Fruit fly (Drosophila melanogaster) whole organism, embryonic: Measurements from ENCODE around the gene CG3513.
A peak's percentile ranks its signal among the peaks of the same experiment; 100 is the strongest.

ENCODE experiments used
- CG10321 ChIP-seq: fragments of 200-800 bp; sonication (Bioruptor generic); IDR thresholded peaks from 2 replicates; pipeline ENCODE4 v1.3.6; 2022; ENCODE audit warnings: missing biosample characterization, missing genetic modification characterization
- CG10431 ChIP-seq: fragments of 200-800 bp; sonication (Bioruptor generic); optimal IDR thresholded peaks from 3 replicates; lab custom pipeline; 2018; ENCODE audit warnings: missing biosample characterization, mild to moderate bottlenecking, missing genetic modification characterization
- CG10543 ChIP-seq: fragments of 200-800 bp; sonication (Bioruptor generic); optimal IDR thresholded peaks from 3 replicates; lab custom pipeline; 2017; ENCODE audit warnings: missing biosample characterization, mild to moderate bottlenecking, missing genetic modification characterization, moderate library complexity
- CG11093 ChIP-seq: fragments of 200-800 bp; sonication (Bioruptor generic); IDR thresholded peaks from 3 replicates; pipeline ENCODE4 v1.3.6; 2022; ENCODE audit warnings: missing biosample characterization, missing genetic modification characterization
- CG1233 ChIP-seq: fragments of 200-800 bp; sonication (Bioruptor generic); optimal IDR thresholded peaks from 4 replicates; lab custom pipeline; 2018; ENCODE audit warnings: missing biosample characterization, mild to moderate bottlenecking, missing genetic modification characterization
- CG14014 ChIP-seq: fragments of 200-800 bp; sonication (Bioruptor generic); IDR thresholded peaks from 2 replicates; pipeline ENCODE4 v1.3.6; 2022; ENCODE audit warnings: missing biosample characterization, missing genetic modification characterization
- CG15479 ChIP-seq: fragments of 200-800 bp; sonication (Bioruptor generic); optimal IDR thresholded peaks from 3 replicates; lab custom pipeline; 2019; ENCODE audit warnings: missing biosample characterization, mild to moderate bottlenecking, missing genetic modification characterization, moderate library complexity
- CG15514 ChIP-seq: fragments of 200-800 bp; sonication (Bioruptor generic); optimal IDR thresholded peaks from 3 replicates; lab custom pipeline; 2017; ENCODE audit warnings: missing biosample characterization, missing genetic modification characterization, mild to moderate bottlenecking, moderate library complexity, missing genetic modification reagents
- CG16815 ChIP-seq: fragments of 200-800 bp; sonication (Bioruptor generic); optimal IDR thresholded peaks from 3 replicates; lab custom pipeline; 2017; ENCODE audit warnings: missing biosample characterization, mild to moderate bottlenecking, missing genetic modification characterization
- CG17359 ChIP-seq: fragments of 200-800 bp; sonication (Bioruptor generic); optimal IDR thresholded peaks from 3 replicates; lab custom pipeline; 2018; ENCODE audit warnings: missing biosample characterization, mild to moderate bottlenecking, missing genetic modification characterization, moderate library complexity
- CG1832 ChIP-seq: fragments of 200-800 bp; sonication (Bioruptor generic); optimal IDR thresholded peaks from 2 replicates; lab custom pipeline; 2017; ENCODE audit warnings: missing biosample characterization, mild to moderate bottlenecking, missing genetic modification characterization, inconsistent platforms
- CG2199 ChIP-seq: fragments of 200-800 bp; sonication (Bioruptor generic); IDR thresholded peaks from 3 replicates; pipeline ENCODE4 v1.3.6; 2022; ENCODE audit warnings: missing biosample characterization, missing genetic modification characterization
- CG2678 ChIP-seq: fragments of 200-800 bp; sonication (Bioruptor generic); optimal IDR thresholded peaks from 3 replicates; lab custom pipeline; 2019; ENCODE audit warnings: missing biosample characterization, mild to moderate bottlenecking, missing genetic modification characterization, moderate library complexity
- CG5953 ChIP-seq: fragments of 200-800 bp; sonication (Bioruptor generic); IDR thresholded peaks from 2 replicates; pipeline ENCODE4 v1.3.6; 2022; ENCODE audit warnings: missing biosample characterization, missing genetic modification characterization
- CG6791 ChIP-seq: fragments of 200-800 bp; sonication (Bioruptor generic); IDR thresholded peaks from 3 replicates; pipeline ENCODE4 v1.3.6; 2022; ENCODE audit warnings: missing biosample characterization, missing genetic modification characterization; ENCODE audit not compliant: partially characterized antibody
- CG8359 ChIP-seq: fragments of 200-800 bp; sonication (Bioruptor generic); optimal IDR thresholded peaks from 2 replicates; lab custom pipeline; 2017; ENCODE audit warnings: missing biosample characterization, mild to moderate bottlenecking, missing genetic modification characterization, borderline replicate concordance
- CTCF ChIP-seq: fragments of 200-800 bp; sonication (Bioruptor generic); optimal IDR thresholded peaks from 2 replicates; lab custom pipeline; 2017; ENCODE audit warnings: missing biosample characterization, mild to moderate bottlenecking, missing genetic modification characterization, moderate library complexity
- Dip2 ChIP-seq: fragments of 200-800 bp; sonication (Bioruptor generic); IDR thresholded peaks from 2 replicates; pipeline ENCODE4 v1.3.6; 2022; ENCODE audit warnings: missing biosample characterization, missing genetic modification characterization
- Dll ChIP-seq: fragments of 200-800 bp; sonication (Bioruptor generic); IDR thresholded peaks from 4 replicates; pipeline ENCODE4 v1.3.6; 2022; ENCODE audit warnings: missing biosample characterization, missing genetic modification characterization; ENCODE audit not compliant: partially characterized antibody
- GATAe ChIP-seq: fragments of 200-800 bp; sonication (Bioruptor generic); conservative IDR thresholded peaks from 2 replicates; pipeline ENCODE4 v1.3.6; 2022; ENCODE audit warnings: missing biosample characterization, missing genetic modification characterization
- Hsf ChIP-seq: fragments of 200-800 bp; sonication (Bioruptor generic); optimal IDR thresholded peaks from 3 replicates; lab custom pipeline; 2016; ENCODE audit warnings: missing biosample characterization, missing genetic modification characterization
- Mad ChIP-seq: fragments of 200-800 bp; sonication (Bioruptor generic); optimal IDR thresholded peaks from 2 replicates; lab custom pipeline; 2016; ENCODE audit warnings: missing biosample characterization, missing genetic modification characterization
- Myb ChIP-seq: fragments of 200-800 bp; sonication (Bioruptor generic); optimal IDR thresholded peaks from 2 replicates; lab custom pipeline; 2016; ENCODE audit warnings: missing biosample characterization, missing genetic modification characterization
- Nf-YC ChIP-seq: fragments of 200-800 bp; optimal IDR thresholded peaks from 3 replicates; lab custom pipeline; 2019; ENCODE audit warnings: missing biosample characterization, mild to moderate bottlenecking, missing genetic modification characterization, moderate library complexity
- Pdp1 ChIP-seq, 2 experiments: fragments of 200-800 bp; sonication (Bioruptor generic); optimal IDR thresholded peaks; 3 replicates each; lab custom pipeline; 2016; ENCODE audit warnings: missing biosample characterization in 2 of 2, missing genetic modification characterization in 2 of 2, mild to moderate bottlenecking in 1 of 2, moderate library complexity in 1 of 2
- Usf ChIP-seq: fragments of 200-800 bp; sonication (Bioruptor generic); optimal IDR thresholded peaks from 2 replicates; lab custom pipeline; 2017; ENCODE audit warnings: missing genotype, missing biosample characterization, missing genetic modification characterization
- Xbp1 ChIP-seq: fragments of 200-800 bp; sonication (Bioruptor generic); optimal IDR thresholded peaks from 3 replicates; lab custom pipeline; 2016; ENCODE audit warnings: missing biosample characterization, mild to moderate bottlenecking, missing genetic modification characterization
- ara ChIP-seq: fragments of 200-800 bp; sonication (Bioruptor generic); IDR thresholded peaks from 2 replicates; pipeline ENCODE4 v1.3.6; 2022; ENCODE audit warnings: missing biosample characterization, missing genetic modification characterization
- ash1 ChIP-seq: fragments of 200-800 bp; sonication (Bioruptor generic); optimal IDR thresholded peaks from 2 replicates; lab custom pipeline; 2018; ENCODE audit warnings: missing biosample characterization, mild to moderate bottlenecking, missing genetic modification characterization
- chinmo ChIP-seq: fragments of 200-800 bp; sonication (Bioruptor generic); IDR thresholded peaks from 4 replicates; pipeline ENCODE4 v1.3.6; 2022; ENCODE audit warnings: missing biosample characterization, missing genetic modification characterization; ENCODE audit not compliant: partially characterized antibody
- crol ChIP-seq: fragments of 200-800 bp; sonication (Bioruptor generic); IDR thresholded peaks from 2 replicates; pipeline ENCODE4 v1.3.6; 2022; ENCODE audit warnings: missing biosample characterization, missing genetic modification characterization
- cwo ChIP-seq: fragments of 200-800 bp; sonication (Bioruptor generic); optimal IDR thresholded peaks from 3 replicates; lab custom pipeline; 2017; ENCODE audit warnings: missing biosample characterization, missing genetic modification characterization, mild to moderate bottlenecking, moderate library complexity, missing genetic modification reagents
- fd102C ChIP-seq: fragments of 200-800 bp; sonication (Bioruptor generic); optimal IDR thresholded peaks from 2 replicates; lab custom pipeline; 2018; ENCODE audit warnings: missing biosample characterization, mild to moderate bottlenecking, missing genetic modification characterization, moderate library complexity
- fd96Cb ChIP-seq: fragments of 200-800 bp; sonication (Bioruptor generic); optimal IDR thresholded peaks from 2 replicates; lab custom pipeline; 2018; ENCODE audit warnings: missing biosample characterization, mild to moderate bottlenecking, missing genetic modification characterization, moderate library complexity
- grn ChIP-seq: fragments of 200-800 bp; sonication (Bioruptor generic); optimal IDR thresholded peaks from 3 replicates; lab custom pipeline; 2017; ENCODE audit warnings: missing biosample characterization, missing genetic modification characterization
- inv ChIP-seq: fragments of 200-800 bp; sonication (Bioruptor generic); IDR thresholded peaks from 2 replicates; pipeline ENCODE4 v1.3.6; 2022; ENCODE audit warnings: missing biosample characterization, missing genetic modification characterization; ENCODE audit not compliant: partially characterized antibody
- kni ChIP-seq: fragments of 200-800 bp; sonication (Bioruptor generic); optimal IDR thresholded peaks from 3 replicates; lab custom pipeline; 2017; ENCODE audit warnings: mild to moderate bottlenecking, missing biosample characterization, missing genetic modification reagents, missing genetic modification characterization
- lov ChIP-seq, 2 experiments: fragments of 200-800 bp in 1 of 2; fragments of >200 bp in 1 of 2; sonication (Bioruptor generic) in 1 of 2; IDR thresholded peaks in 1 of 2; optimal IDR thresholded peaks in 1 of 2; 2 replicates in 1 of 2; 3 replicates in 1 of 2; pipeline versions ENCODE4 v1.3.6 to Lab custom; 2017 to 2022; ENCODE audit warnings: missing biosample characterization in 1 of 2, missing genetic modification characterization in 1 of 2
- nmo ChIP-seq: fragments of 200-800 bp; sonication (Bioruptor generic); optimal IDR thresholded peaks from 2 replicates; lab custom pipeline; 2018; ENCODE audit warnings: missing biosample characterization, mild to moderate bottlenecking, missing genetic modification characterization, moderate library complexity
- nom ChIP-seq: fragments of 200-800 bp; sonication (Bioruptor generic); optimal IDR thresholded peaks from 2 replicates; lab custom pipeline; 2017; ENCODE audit warnings: missing biosample characterization, missing genetic modification characterization, mild to moderate bottlenecking, moderate library complexity, missing genetic modification reagents
- scrt ChIP-seq: fragments of 200-800 bp; sonication (Bioruptor generic); optimal IDR thresholded peaks from 2 replicates; lab custom pipeline; 2018; ENCODE audit warnings: missing biosample characterization, mild to moderate bottlenecking, missing genetic modification characterization, moderate library complexity
- sim ChIP-seq: fragments of 200-800 bp; sonication (Bioruptor generic); IDR thresholded peaks from 2 replicates; pipeline ENCODE4 v1.3.6; 2022; ENCODE audit warnings: missing biosample characterization, missing genetic modification characterization
- tgo ChIP-seq: fragments of 200-800 bp; sonication (Bioruptor generic); IDR thresholded peaks from 3 replicates; pipeline ENCODE4 v1.3.6; 2022; ENCODE audit warnings: missing biosample characterization, missing genetic modification characterization

Gene CG3513

dm6 chr2L:3670481-3670880 is 22.5 kb downstream of the CG3513 start, which contains the start of gene Sfp24Bc:
TSS of gene Sfp24Bc (minus strand) at chr2L:3670581.
- TF ChIP-seq tgo (no peak), Pdp1 (GFP tag; optimal IDR thresholded peaks at IDR 0.05; lab: Kevin White, UChicago) (peak in 1 of 2 experiments; percentile 54)

- TF ChIP-seq CG16815 (GFP tag; lab: Kevin White, UChicago) = no peak
Observed at dm6 chr2L:3669675-3670074, 23.3 kb downstream of the CG3513 start, which contains the start of gene Sfp24Bb. TSS of gene Sfp24Bb (minus strand) at chr2L:3669775.

dm6 chr2L:3669034-3669433 is 23.9 kb downstream of the CG3513 start, which contains the start of gene Sfp24Bd:
TSS of gene Sfp24Bd (minus strand) at chr2L:3669134.
- TF ChIP-seq nom (GFP tag; lab: Kevin White, UChicago) (no peak), sim (GFP tag; lab: Robert Waterston, UW) (no peak), lov (optimal IDR thresholded peaks at IDR 0.05; lab: Kevin White, UChicago) (no peak), lov (GFP tag; IDR thresholded peaks at IDR 0.05; lab: Robert Waterston, UW) (no peak), GATAe (no peak), CG8359 (no peak), scrt (no peak), CG10431 (GFP tag; lab: Kevin White, UChicago) (no peak), cwo (GFP tag; lab: Kevin White, UChicago) (no peak), CG1233 (GFP tag; lab: Kevin White, UChicago) (no peak), CG10543 (GFP tag; lab: Kevin White, UChicago) (no peak), Mad (GFP tag; lab: Kevin White, UChicago) (no peak), fd96Cb (no peak), Dip2 (GFP tag; lab: Robert Waterston, UW) (no peak), crol (no peak), inv (GFP tag; lab: Robert Waterston, UW) (no peak), CG2678 (tag; lab: Kevin White, UChicago) (no peak), ash1 (no peak), grn (no peak)

- no peak for TF ChIP-seq CG17359 (tag; lab: Kevin White, UChicago)
- no peak for TF ChIP-seq Usf (GFP tag; lab: Kevin White, UChicago)
Observed at dm6 chr2L:3668451-3668850, 24.5 kb downstream of the CG3513 start, which contains the start of gene Sfp24Ba. TSS of gene Sfp24Ba (minus strand) at chr2L:3668551.

- TF ChIP-seq ara (GFP tag; lab: Robert Waterston, UW) = no peak
- no peak for TF ChIP-seq fd102C (GFP tag; lab: Kevin White, UChicago)
- peak; percentile 93 for TF ChIP-seq CG10321 (GFP tag; lab: Robert Waterston, UW)
- TF ChIP-seq Xbp1 (GFP tag; lab: Kevin White, UChicago) = no peak
- peak; percentile 14 for TF ChIP-seq CTCF (GFP tag; lab: Kevin White, UChicago)
- no peak for TF ChIP-seq CG14014 (GFP tag; lab: Robert Waterston, UW)
- TF ChIP-seq CG15514 = no peak
- no peak for TF ChIP-seq CG5953 (GFP tag; lab: Robert Waterston, UW)
- no peak for TF ChIP-seq kni (GFP tag; lab: Kevin White, UChicago)
- 0 out of 3 replicates have a peak, but pooled peaks have one; percentile 39 for TF ChIP-seq CG6791 (GFP tag; lab: Robert Waterston, UW)
- TF ChIP-seq CG2199 (GFP tag; lab: Robert Waterston, UW) = no peak
- peak; percentile 58; the same call in 1 of the 4 replicates for TF ChIP-seq chinmo (GFP tag; lab: Robert Waterston, UW)
- no peak for TF ChIP-seq Hsf (GFP tag; lab: Kevin White, UChicago)
- TF ChIP-seq Nf-YC = peak; percentile 98
- TF ChIP-seq Myb (GFP tag; lab: Kevin White, UChicago) = no peak
- peak; percentile 94 for TF ChIP-seq crol
- peak; percentile 9 for TF ChIP-seq nmo
- no peak for TF ChIP-seq CG11093
- peak; percentile 24 for TF ChIP-seq CG15479 (GFP tag; lab: Kevin White, UChicago)
- TF ChIP-seq CG1832 (GFP tag; lab: Kevin White, UChicago) = peak; percentile 93
- TF ChIP-seq Dll = 0 out of 4 replicates have a peak, but pooled peaks have one; percentile 20
Observed at dm6 chr2L:3662307-3662795, 30.6 kb downstream of the CG3513 start, which contains the start of gene Drgx. TSS of gene Drgx (plus strand) at chr2L:3662745.
